Worm (Caenorhabditis elegans): Measurements from ENCODE around the gene gst-14.

DNA sequence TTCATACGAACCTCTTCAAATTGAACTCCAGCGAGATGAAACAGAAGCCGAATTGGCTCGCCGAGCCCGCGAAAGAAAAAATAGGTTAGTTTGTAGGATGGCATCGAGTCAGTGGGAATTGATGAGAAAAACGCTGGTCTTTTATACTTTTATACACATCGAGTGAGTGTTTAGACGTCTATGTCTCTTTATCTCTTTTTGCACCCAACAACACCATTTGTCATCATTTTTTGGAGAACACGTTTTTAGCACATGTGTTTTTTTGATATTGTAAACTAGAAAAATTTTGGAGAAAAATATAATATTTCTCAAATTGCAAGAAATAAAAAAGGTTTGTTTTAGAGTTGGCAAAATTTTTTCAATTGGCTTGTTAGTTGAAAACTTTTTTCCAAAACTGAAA, 8.4 kb upstream of the gst-14 start, which contains the start of gene gst-16:
- no peak for TF ChIP-seq ztf-1 (GFP tag; conservative IDR thresholded peaks at IDR 0.05)
- no peak for TF ChIP-seq egl-27 (tag; optimal IDR thresholded peaks at IDR 0.05)
- TF ChIP-seq dmd-4 (tag; optimal IDR thresholded peaks at IDR 0.05), result no peak
- TF ChIP-seq elt-1 (tag; optimal IDR thresholded peaks at IDR 0.05), result no peak
- TF ChIP-seq ztf-4 (tag; optimal IDR thresholded peaks at IDR 0.05), result no peak
- TF ChIP-seq aly-2 (tag; optimal IDR thresholded peaks at IDR 0.05), result no peak
- no peak for TF ChIP-seq mab-5 (tag; optimal IDR thresholded peaks at IDR 0.05)
- TF ChIP-seq nhr-10 (tag; optimal IDR thresholded peaks at IDR 0.05), result no peak
- TF ChIP-seq unc-39 (tag; optimal IDR thresholded peaks at IDR 0.05), result no peak
- TF ChIP-seq ztf-11 (tag; optimal IDR thresholded peaks at IDR 0.05), result no peak
- no peak for TF ChIP-seq alr-1 (tag; optimal IDR thresholded peaks at IDR 0.05)

All from whole organism, L2 larva.